Fruit fly (Drosophila melanogaster) whole organism, prepupa: ENCODE measurements around the gene CG31224.

ENCODE experiments used
- Blimp-1 ChIP-seq: fragments of 200-800 bp; sonication (Bioruptor generic); optimal IDR thresholded peaks from 3 replicates; lab custom pipeline; 2017; ENCODE audit warnings: missing biosample characterization, missing genetic modification characterization, mild to moderate bottlenecking, moderate library complexity, missing genetic modification reagents
- CG10669 ChIP-seq: fragments of 200-800 bp; sonication (Bioruptor generic); optimal IDR thresholded peaks from 3 replicates; lab custom pipeline; 2018; ENCODE audit warnings: missing biosample characterization, mild to moderate bottlenecking, missing genetic modification characterization, moderate library complexity
- CG11294 ChIP-seq: fragments of 200-800 bp; sonication (Bioruptor generic); IDR thresholded peaks from 2 replicates; pipeline ENCODE4 v1.3.6; 2022; ENCODE audit warnings: missing biosample characterization, missing genetic modification characterization
- CG11762 ChIP-seq: fragments of 200-800 bp; sonication (Bioruptor generic); optimal IDR thresholded peaks from 3 replicates; lab custom pipeline; 2016; ENCODE audit warnings: missing biosample characterization, missing genetic modification characterization; ENCODE audit not compliant: insufficient read depth
- CG11902 ChIP-seq: fragments of 200-800 bp; sonication (Bioruptor generic); optimal IDR thresholded peaks from 3 replicates; lab custom pipeline; 2016; ENCODE audit warnings: missing biosample characterization, missing genetic modification characterization
- CG15336 ChIP-seq: fragments of 200-800 bp; sonication (Bioruptor generic); IDR thresholded peaks from 2 replicates; pipeline ENCODE4 v1.3.6; 2022; ENCODE audit warnings: missing biosample characterization, missing genetic modification characterization
- CG1621 ChIP-seq: fragments of 200-800 bp; sonication (Bioruptor generic); optimal IDR thresholded peaks from 3 replicates; lab custom pipeline; 2018; ENCODE audit warnings: missing biosample characterization, mild to moderate bottlenecking, missing genetic modification characterization
- CG16779 ChIP-seq: fragments of 200-800 bp; sonication (Bioruptor generic); optimal IDR thresholded peaks from 3 replicates; lab custom pipeline; 2017; ENCODE audit warnings: missing biosample characterization, mild to moderate bottlenecking, missing genetic modification characterization
- CG3032 ChIP-seq: fragments of 200-800 bp; optimal IDR thresholded peaks from 2 replicates; lab custom pipeline; 2019; ENCODE audit warnings: missing biosample characterization, mild to moderate bottlenecking, missing genetic modification characterization, moderate library complexity
- CG31627 ChIP-seq: fragments of 200-800 bp; sonication (Bioruptor generic); optimal IDR thresholded peaks from 3 replicates; lab custom pipeline; 2016; ENCODE audit warnings: missing biosample characterization, missing genetic modification characterization
- CG34406 ChIP-seq: fragments of 200-800 bp; sonication (Bioruptor generic); optimal IDR thresholded peaks from 3 replicates; lab custom pipeline; 2016; ENCODE audit warnings: missing biosample characterization, missing genetic modification characterization
- CG4318 ChIP-seq: fragments of 200-800 bp; sonication (Bioruptor generic); optimal IDR thresholded peaks from 3 replicates; lab custom pipeline; 2017; ENCODE audit warnings: missing biosample characterization, mild to moderate bottlenecking, missing genetic modification characterization
- CG6163 ChIP-seq: fragments of 200-800 bp; sonication (Bioruptor generic); IDR thresholded peaks from 3 replicates; pipeline ENCODE4 v1.3.6; 2022; ENCODE audit warnings: missing biosample characterization, missing genetic modification characterization
- CG6276 ChIP-seq: fragments of 200-800 bp; sonication (Bioruptor generic); optimal IDR thresholded peaks from 2 replicates; lab custom pipeline; 2017; ENCODE audit warnings: missing biosample characterization, mild to moderate bottlenecking, missing genetic modification characterization
- CG6808 ChIP-seq: fragments of 200-800 bp; sonication (Bioruptor generic); optimal IDR thresholded peaks from 3 replicates; lab custom pipeline; 2017; ENCODE audit warnings: missing biosample characterization, missing genetic modification characterization, mild to moderate bottlenecking, moderate library complexity, missing genetic modification reagents
- CG6854 ChIP-seq: fragments of 200-800 bp; sonication (Bioruptor generic); optimal IDR thresholded peaks from 2 replicates; lab custom pipeline; 2017; ENCODE audit warnings: missing biosample characterization, mild to moderate bottlenecking, missing genetic modification characterization
- CG7368 ChIP-seq: fragments of 200-800 bp; sonication (Bioruptor generic); optimal IDR thresholded peaks from 3 replicates; lab custom pipeline; 2016; ENCODE audit warnings: missing biosample characterization, missing genetic modification characterization
- CG8119 ChIP-seq: fragments of 200-800 bp; sonication (Bioruptor generic); IDR thresholded peaks from 3 replicates; pipeline ENCODE4 v1.3.6; 2022; ENCODE audit warnings: missing biosample characterization, missing genetic modification characterization
- CG8319 ChIP-seq: fragments of 200-800 bp; sonication (Bioruptor generic); optimal IDR thresholded peaks from 3 replicates; lab custom pipeline; 2016; ENCODE audit warnings: missing biosample characterization, missing genetic modification characterization
- CG9139 ChIP-seq: fragments of 200-800 bp; sonication (Bioruptor generic); optimal IDR thresholded peaks from 3 replicates; lab custom pipeline; 2017; ENCODE audit warnings: missing biosample characterization, mild to moderate bottlenecking, missing genetic modification characterization
- Eip75B ChIP-seq: fragments of 200-800 bp; sonication (Bioruptor generic); optimal IDR thresholded peaks from 3 replicates; lab custom pipeline; 2016; ENCODE audit warnings: missing biosample characterization, missing genetic modification characterization
- Eip78C ChIP-seq: fragments of 200-800 bp; sonication (Bioruptor generic); peaks from one replicate; lab custom pipeline; 2016; ENCODE audit warnings: missing biosample characterization, missing genetic modification characterization
- Eip93F ChIP-seq: fragments of 200-800 bp; sonication (Bioruptor generic); optimal IDR thresholded peaks from 2 replicates; lab custom pipeline; 2016; ENCODE audit warnings: missing biosample characterization, mild to moderate bottlenecking, missing genetic modification characterization
- Ets21C ChIP-seq: fragments of 200-800 bp; sonication (Bioruptor generic); optimal IDR thresholded peaks from 3 replicates; lab custom pipeline; 2016; ENCODE audit warnings: missing biosample characterization, missing genetic modification characterization
- Ets96B ChIP-seq: fragments of 200-800 bp; optimal IDR thresholded peaks from 2 replicates; lab custom pipeline; 2019; ENCODE audit warnings: missing biosample characterization, mild to moderate bottlenecking, missing genetic modification characterization, moderate library complexity
- Gug ChIP-seq: fragments of 200-800 bp; sonication (Bioruptor generic); IDR thresholded peaks from 2 replicates; pipeline ENCODE4 v1.3.6; 2022; ENCODE audit warnings: missing biosample characterization, missing genetic modification characterization
- Hr39 ChIP-seq: fragments of 200-800 bp; sonication (Bioruptor generic); optimal IDR thresholded peaks from 2 replicates; lab custom pipeline; 2016; ENCODE audit warnings: missing biosample characterization, missing genetic modification characterization
- Hr4 ChIP-seq: fragments of 200-800 bp; sonication (Bioruptor generic); optimal IDR thresholded peaks from 3 replicates; lab custom pipeline; 2016; ENCODE audit warnings: missing biosample characterization, missing genetic modification characterization
- Lpt ChIP-seq: fragments of 200-800 bp; sonication (Bioruptor generic); optimal IDR thresholded peaks from 3 replicates; lab custom pipeline; 2016; ENCODE audit warnings: missing biosample characterization, missing genetic modification characterization
- Met ChIP-seq: fragments of 200-800 bp; sonication (Bioruptor generic); optimal IDR thresholded peaks from 3 replicates; lab custom pipeline; 2016; ENCODE audit warnings: missing biosample characterization, missing genetic modification characterization
- OdsH ChIP-seq: fragments of 200-800 bp; sonication (Bioruptor generic); optimal IDR thresholded peaks from 3 replicates; lab custom pipeline; 2016; ENCODE audit warnings: missing biosample characterization, missing genetic modification characterization
- Smox ChIP-seq: fragments of 200-800 bp; sonication (Bioruptor generic); optimal IDR thresholded peaks from 3 replicates; lab custom pipeline; 2016; ENCODE audit warnings: missing biosample characterization, missing genetic modification characterization
- Sox15 ChIP-seq: fragments of 200-800 bp; sonication (Bioruptor generic); optimal IDR thresholded peaks from 3 replicates; lab custom pipeline; 2016; ENCODE audit warnings: missing biosample characterization, missing genetic modification characterization
- acj6 ChIP-seq: fragments of 200-800 bp; sonication (Bioruptor generic); optimal IDR thresholded peaks from 3 replicates; lab custom pipeline; 2016; ENCODE audit warnings: missing biosample characterization, missing genetic modification characterization
- dac ChIP-seq: fragments of 200-800 bp; sonication (Bioruptor generic); optimal IDR thresholded peaks from 2 replicates; lab custom pipeline; 2017; ENCODE audit warnings: missing biosample characterization, mild to moderate bottlenecking, missing genetic modification characterization
- dsx ChIP-seq: fragments of 200-800 bp; optimal IDR thresholded peaks from 3 replicates; lab custom pipeline; 2019; ENCODE audit warnings: missing biosample characterization, mild to moderate bottlenecking, missing genetic modification characterization, moderate library complexity; ENCODE audit not compliant: poor library complexity, severe bottlenecking
- eg ChIP-seq: fragments of 200-800 bp; sonication (Bioruptor generic); IDR thresholded peaks from 3 replicates; pipeline ENCODE4 v1.3.6; 2022; ENCODE audit warnings: missing biosample characterization, missing genetic modification characterization
- esn ChIP-seq: fragments of 200-800 bp; sonication (Bioruptor generic); optimal IDR thresholded peaks from 2 replicates; lab custom pipeline; 2016; ENCODE audit warnings: missing biosample characterization, mild to moderate bottlenecking, missing genetic modification characterization, moderate library complexity
- fd59A ChIP-seq: fragments of 200-800 bp; sonication (Bioruptor generic); optimal IDR thresholded peaks from 2 replicates; lab custom pipeline; 2017; ENCODE audit warnings: missing biosample characterization, mild to moderate bottlenecking, missing genetic modification characterization, missing genetic modification reagents
- fd85E ChIP-seq: fragments of 200-800 bp; sonication (Bioruptor generic); optimal IDR thresholded peaks from 3 replicates; lab custom pipeline; 2016; ENCODE audit warnings: missing biosample characterization, missing genetic modification characterization
- fkh ChIP-seq: fragments of 200-800 bp; sonication (Bioruptor generic); optimal IDR thresholded peaks from 3 replicates; lab custom pipeline; 2017; ENCODE audit warnings: missing biosample characterization, mild to moderate bottlenecking, missing genetic modification characterization, moderate library complexity
- net ChIP-seq: fragments of 200-800 bp; sonication (Bioruptor generic); optimal IDR thresholded peaks from 3 replicates; lab custom pipeline; 2016; ENCODE audit warnings: missing biosample characterization, missing genetic modification characterization
- pdm3 ChIP-seq: fragments of 200-800 bp; sonication (Bioruptor generic); optimal IDR thresholded peaks from 3 replicates; lab custom pipeline; 2016; ENCODE audit warnings: missing biosample characterization, missing genetic modification characterization
- vri ChIP-seq: fragments of 200-800 bp; sonication (Bioruptor generic); optimal IDR thresholded peaks from 3 replicates; lab custom pipeline; 2016; ENCODE audit warnings: missing biosample characterization, mild to moderate bottlenecking, missing genetic modification characterization

CG31224 gene

dm6 chr3R:18669152-18669551 is 10.0 kb upstream of the CG31224 start, which contains the start of gene CG7702 (continued):
- TF ChIP-seq Blimp-1 (GFP tag; lab: Kevin White, UChicago) = no peak
- no peak for TF ChIP-seq CG11902
- TF ChIP-seq net (GFP tag; lab: Kevin White, UChicago) = no peak
- TF ChIP-seq CG15336 = peak; percentile 34; the same call in 1 of the 2 replicates
- TF ChIP-seq CG7368 (GFP tag; lab: Kevin White, UChicago) = no peak
- no peak for TF ChIP-seq Ets96B (tag; lab: Kevin White, UChicago)
- no peak for TF ChIP-seq dac
- TF ChIP-seq Gug (GFP tag; lab: Robert Waterston, UW) = no peak
- peak; percentile 58 for TF ChIP-seq dsx
- peak; percentile 11 for TF ChIP-seq CG6808 (GFP tag; lab: Kevin White, UChicago)
- TF ChIP-seq CG16779 = no peak
- TF ChIP-seq CG4318 (GFP tag; lab: Kevin White, UChicago) = no peak
- no peak for TF ChIP-seq Lpt (GFP tag; lab: Kevin White, UChicago)
- TF ChIP-seq Met = no peak
- no peak for TF ChIP-seq Hr4 (GFP tag; lab: Kevin White, UChicago)
- peak; percentile 2 for TF ChIP-seq CG1621 (tag; lab: Kevin White, UChicago)
- TF ChIP-seq CG8319 (GFP tag; lab: Kevin White, UChicago) = no peak
- no peak for TF ChIP-seq esn
- TF ChIP-seq fd59A (GFP tag; lab: Kevin White, UChicago) = no peak
- TF ChIP-seq CG8119 (GFP tag; lab: Robert Waterston, UW) = peak; percentile 22; the same call in 1 of the 3 replicates
- no peak for TF ChIP-seq fd85E (GFP tag; lab: Kevin White, UChicago)
- TF ChIP-seq Smox = no peak
- TF ChIP-seq pdm3 (GFP tag; lab: Kevin White, UChicago) = no peak
- no peak for TF ChIP-seq Sox15 (GFP tag; lab: Kevin White, UChicago)
- no peak for TF ChIP-seq fkh (GFP tag; lab: Kevin White, UChicago)
- no peak for TF ChIP-seq CG3032
- no peak for TF ChIP-seq CG10669
- no peak for TF ChIP-seq CG6276 (GFP tag; lab: Kevin White, UChicago)
- peak; percentile 5; the same call in 1 of the 3 replicates for TF ChIP-seq CG6163 (GFP tag; lab: Robert Waterston, UW)
- TF ChIP-seq CG11294 (GFP tag; lab: Robert Waterston, UW) = no peak
- TF ChIP-seq OdsH (GFP tag; lab: Kevin White, UChicago) = no peak
- TF ChIP-seq Eip78C (GFP tag; lab: Kevin White, UChicago) = peak; percentile 58
- TF ChIP-seq Eip93F (GFP tag; lab: Kevin White, UChicago) = peak; percentile 29
- TF ChIP-seq vri (GFP tag; lab: Kevin White, UChicago) = peak; percentile 17

- TF ChIP-seq Eip78C (GFP tag; lab: Kevin White, UChicago) (peak; percentile 8), vri (GFP tag; lab: Kevin White, UChicago) (peak; percentile 80), Eip75B (GFP tag; lab: Kevin White, UChicago) (no peak), CG15336 (peak; percentile 17; the same call in 1 of the 2 replicates), CG6854 (GFP tag; lab: Kevin White, UChicago) (peak; percentile 41)
These were observed 8.6 kb upstream of the CG31224 start, which contains the start of gene CG31229 for dm6 chr3R:18667659-18668248. Gene CG31229 (plus strand): TSS chr3R:18667852.

dm6 chr3R:18665061-18665460 is 6.0 kb upstream of the CG31224 start, which contains the start of gene CG31231:
Gene CG31231 (plus strand): TSS chr3R:18665361.
- no peak for TF ChIP-seq Ets21C (GFP tag; lab: Kevin White, UChicago)
- TF ChIP-seq Eip93F (GFP tag; lab: Kevin White, UChicago) = no peak
- TF ChIP-seq CG3032 = no peak
- no peak for TF ChIP-seq CG11294 (GFP tag; lab: Robert Waterston, UW)
- no peak for TF ChIP-seq Hr39 (GFP tag; lab: Kevin White, UChicago)
- no peak for TF ChIP-seq Hr4 (GFP tag; lab: Kevin White, UChicago)
- no peak for TF ChIP-seq CG34406 (GFP tag; lab: Kevin White, UChicago)
- no peak for TF ChIP-seq eg (GFP tag; lab: Robert Waterston, UW)
- no peak for TF ChIP-seq CG9139 (GFP tag; lab: Kevin White, UChicago)
- no peak for TF ChIP-seq CG31627
- no peak for TF ChIP-seq dac
- TF ChIP-seq pdm3 (GFP tag; lab: Kevin White, UChicago) = no peak
- no peak for TF ChIP-seq Smox
- TF ChIP-seq acj6 (GFP tag; lab: Kevin White, UChicago) = no peak
- TF ChIP-seq Ets96B (tag; lab: Kevin White, UChicago) = no peak
- TF ChIP-seq CG10669 = no peak
- TF ChIP-seq fkh (GFP tag; lab: Kevin White, UChicago) = no peak
- TF ChIP-seq CG11762 (GFP tag; lab: Kevin White, UChicago) = no peak
